Worm (Caenorhabditis elegans) whole organism, young adult: ENCODE results near the gene T15B7.1.

Experiments used
- B0019.2 ChIP-seq: fragments of 200-800 bp; sonication (Bioruptor generic); conservative IDR thresholded peaks from 2 replicates; pipeline ENCODE4 v1.3.6; 2022; ENCODE audit warnings: missing genetic modification reagents, missing genetic modification characterization, missing compliant biosample characterization
- B0035.1 ChIP-seq: sonication (generic microtip); optimal IDR thresholded peaks from 2 replicates; lab custom pipeline; 2016; ENCODE audit warnings: missing genetic modification characterization, mild to moderate bottlenecking, missing compliant biosample characterization, missing genotype, missing genetic modification reagents
- F33H1.4 ChIP-seq: fragments of 200-800 bp; sonication (Bioruptor generic); IDR thresholded peaks from 2 replicates; pipeline ENCODE4 v1.3.6; 2022; ENCODE audit warnings: missing genetic modification reagents, missing genetic modification characterization, missing compliant biosample characterization
- F37B4.10 ChIP-seq: fragments of 200-800 bp; sonication (Bioruptor generic); IDR thresholded peaks from 2 replicates; pipeline ENCODE4 v1.3.6; 2022; ENCODE audit warnings: missing genetic modification characterization, missing compliant biosample characterization
- F39B2.1 ChIP-seq: fragments of 200-800 bp; sonication (Bioruptor generic); IDR thresholded peaks from 2 replicates; pipeline ENCODE4 v1.3.6; 2022; ENCODE audit warnings: missing genetic modification reagents, missing genetic modification characterization, missing compliant biosample characterization
- F49E8.2 ChIP-seq: sonication (generic microtip); optimal IDR thresholded peaks from 3 replicates; lab custom pipeline; 2017; ENCODE audit warnings: missing genetic modification characterization, mild to moderate bottlenecking, missing compliant biosample characterization, antibody characterized with exemption, moderate library complexity; ENCODE audit not compliant: insufficient read depth
- F52B5.7 ChIP-seq: sonication (generic microtip); optimal IDR thresholded peaks from 2 replicates; lab custom pipeline; 2016; ENCODE audit warnings: mild to moderate bottlenecking, missing genetic modification characterization, missing compliant biosample characterization
- Y95B8A.8 ChIP-seq: fragments of 200-800 bp; sonication (Bioruptor generic); IDR thresholded peaks from 2 replicates; pipeline ENCODE4 v1.3.6; 2022; ENCODE audit warnings: missing genetic modification reagents, missing genetic modification characterization, missing compliant biosample characterization
- aptf-2 ChIP-seq: fragments of 200-800 bp; sonication (Bioruptor generic); conservative IDR thresholded peaks from 2 replicates; pipeline ENCODE4 v1.3.6; 2022; ENCODE audit warnings: missing genetic modification reagents, missing genetic modification characterization, missing compliant biosample characterization
- attf-3 ChIP-seq: fragments of 200-800 bp; sonication (Bioruptor generic); conservative IDR thresholded peaks from 2 replicates; pipeline ENCODE4 v1.3.6; 2022; ENCODE audit warnings: missing genetic modification reagents, missing genetic modification characterization, missing compliant biosample characterization
- bed-2 ChIP-seq: fragments of 200-800 bp; sonication (Bioruptor generic); IDR thresholded peaks from 2 replicates; pipeline ENCODE4 v1.3.6; 2022; ENCODE audit warnings: missing genetic modification reagents, missing genetic modification characterization, missing compliant biosample characterization
- ccch-3 ChIP-seq: fragments of 200-800 bp; sonication (Bioruptor generic); optimal IDR thresholded peaks from 2 replicates; lab custom pipeline; 2018; ENCODE audit warnings: mild to moderate bottlenecking, missing genetic modification characterization, missing compliant biosample characterization
- ceh-27 ChIP-seq: fragments of 200-800 bp; sonication (Bioruptor generic); optimal IDR thresholded peaks from 2 replicates; lab custom pipeline; 2018; ENCODE audit warnings: mild to moderate bottlenecking, missing genetic modification characterization, moderate library complexity, missing compliant biosample characterization
- ceh-79 ChIP-seq: sonication (generic microtip); optimal IDR thresholded peaks from 2 replicates; lab custom pipeline; 2017; ENCODE audit warnings: mild to moderate bottlenecking, missing genetic modification characterization, missing compliant biosample characterization
- efl-1 ChIP-seq: fragments of 150-350 bp; optimal IDR thresholded peaks from 2 replicates; lab custom pipeline; 2014; ENCODE audit warnings: missing biosample characterization, missing genetic modification reagents, missing genetic modification characterization
- egl-18 ChIP-seq: fragments of 200-800 bp; sonication (Bioruptor generic); IDR thresholded peaks from 2 replicates; pipeline ENCODE4 v1.3.6; 2022; ENCODE audit warnings: missing genetic modification reagents, missing genetic modification characterization, missing compliant biosample characterization
- egl-44 ChIP-seq: fragments of 200-800 bp; sonication (Bioruptor generic); IDR thresholded peaks from 2 replicates; pipeline ENCODE4 v1.3.6; 2022; ENCODE audit warnings: missing genetic modification reagents, missing genetic modification characterization, missing compliant biosample characterization
- egrh-3 ChIP-seq: fragments of 200-800 bp; sonication (Bioruptor generic); IDR thresholded peaks from 2 replicates; pipeline ENCODE4 v1.3.6; 2022; ENCODE audit warnings: missing genetic modification reagents, missing genetic modification characterization, missing compliant biosample characterization
- ekl-4 ChIP-seq: fragments of 200-800 bp; sonication (Bioruptor generic); IDR thresholded peaks from 2 replicates; pipeline ENCODE4 v1.3.6; 2022; ENCODE audit warnings: missing genetic modification reagents, missing genetic modification characterization, missing compliant biosample characterization
- him-1 ChIP-seq: sonication (generic microtip); optimal IDR thresholded peaks from 2 replicates; lab custom pipeline; 2016; ENCODE audit warnings: missing genotype, missing genetic modification reagents, missing genetic modification characterization, missing compliant biosample characterization
- hlh-12 ChIP-seq: sonication (generic microtip); optimal IDR thresholded peaks from 2 replicates; lab custom pipeline; 2016; ENCODE audit warnings: missing genetic modification characterization, missing compliant biosample characterization
- hlh-26 ChIP-seq: fragments of 200-800 bp; sonication (Bioruptor generic); conservative IDR thresholded peaks from 2 replicates; pipeline ENCODE4 v1.3.6; 2022; ENCODE audit warnings: missing genetic modification reagents, missing genetic modification characterization, missing compliant biosample characterization
- lin-26 ChIP-seq: fragments of 200-800 bp; sonication (Bioruptor generic); IDR thresholded peaks from 2 replicates; pipeline ENCODE4 v1.3.6; 2022; ENCODE audit warnings: missing genetic modification reagents, missing genetic modification characterization, missing compliant biosample characterization
- lin-35 ChIP-seq, 3 experiments: fragments of 150-350 bp in 2 of 3; sonication (generic microtip) in 1 of 3; optimal IDR thresholded peaks; 2 replicates each; lab custom pipeline; 2014 to 2018; ENCODE audit warnings: missing biosample characterization in 3 of 3, missing genetic modification characterization in 3 of 3, missing genetic modification reagents in 3 of 3
- lin-40 ChIP-seq: sonication (generic microtip); optimal IDR thresholded peaks from 2 replicates; lab custom pipeline; 2016; ENCODE audit warnings: missing genetic modification characterization, mild to moderate bottlenecking, missing compliant biosample characterization, missing genotype, missing genetic modification reagents
- lsl-1 ChIP-seq: fragments of 200-800 bp; sonication (Bioruptor generic); optimal IDR thresholded peaks from 2 replicates; lab custom pipeline; 2018; ENCODE audit warnings: mild to moderate bottlenecking, missing genetic modification characterization, moderate library complexity, missing compliant biosample characterization
- madf-10 ChIP-seq: sonication (generic microtip); optimal IDR thresholded peaks from 2 replicates; lab custom pipeline; 2016; ENCODE audit warnings: mild to moderate bottlenecking, missing genetic modification characterization, missing compliant biosample characterization
- madf-3 ChIP-seq: fragments of 200-800 bp; sonication (Bioruptor generic); IDR thresholded peaks from 2 replicates; pipeline ENCODE4 v1.3.6; 2022; ENCODE audit warnings: missing genetic modification reagents, missing genetic modification characterization, missing compliant biosample characterization
- mes-4 ChIP-seq: sonication (generic microtip); optimal IDR thresholded peaks from 2 replicates; lab custom pipeline; 2016; ENCODE audit warnings: missing genotype, missing genetic modification characterization, missing compliant biosample characterization
- nfya-1 ChIP-seq: sonication (generic microtip); optimal IDR thresholded peaks from 2 replicates; lab custom pipeline; 2017; ENCODE audit warnings: antibody characterized with exemption, missing compliant biosample characterization, missing genetic modification characterization, borderline replicate concordance; ENCODE audit not compliant: insufficient read depth
- nhr-27 ChIP-seq: fragments of 200-800 bp; sonication (Bioruptor generic); optimal IDR thresholded peaks from 2 replicates; lab custom pipeline; 2018; ENCODE audit warnings: mild to moderate bottlenecking, missing genetic modification characterization, moderate library complexity, missing compliant biosample characterization
- sdz-38 ChIP-seq: sonication (generic microtip); optimal IDR thresholded peaks from 2 replicates; lab custom pipeline; 2016; ENCODE audit warnings: missing genotype, missing genetic modification characterization, missing compliant biosample characterization
- snpc-4 ChIP-seq, 5 experiments: fragments of 150-350 bp in 1 of 5; sonication (generic microtip) in 4 of 5; optimal IDR thresholded peaks; 2 replicates each; lab custom pipeline; 2014 to 2018; ENCODE audit warnings: missing genetic modification characterization in 5 of 5, missing biosample characterization in 3 of 5, antibody characterized with exemption in 2 of 5, mild to moderate bottlenecking in 2 of 5, missing compliant biosample characterization in 2 of 5, missing genotype in 2 of 5, moderate library complexity in 2 of 5, missing genetic modification reagents in 1 of 5
- unc-62 ChIP-seq: fragments of 150-350 bp; optimal IDR thresholded peaks from 2 replicates; lab custom pipeline; 2014; ENCODE audit warnings: missing biosample characterization, missing genetic modification reagents, missing genetic modification characterization
- zfh-2 ChIP-seq: fragments of 200-800 bp; sonication (Bioruptor generic); conservative IDR thresholded peaks from 2 replicates; pipeline ENCODE4 v1.3.6; 2022; ENCODE audit warnings: missing genetic modification reagents, missing genetic modification characterization, missing compliant biosample characterization
- ztf-26 ChIP-seq: sonication (generic microtip); optimal IDR thresholded peaks from 2 replicates; lab custom pipeline; 2017; ENCODE audit warnings: missing genetic modification characterization, missing compliant biosample characterization
- ztf-28 ChIP-seq: fragments of 200-800 bp; sonication (Bioruptor generic); IDR thresholded peaks from 2 replicates; pipeline ENCODE4 v1.3.6; 2022; ENCODE audit warnings: missing genetic modification reagents, missing genetic modification characterization, missing compliant biosample characterization

Gene T15B7.1

DNA sequence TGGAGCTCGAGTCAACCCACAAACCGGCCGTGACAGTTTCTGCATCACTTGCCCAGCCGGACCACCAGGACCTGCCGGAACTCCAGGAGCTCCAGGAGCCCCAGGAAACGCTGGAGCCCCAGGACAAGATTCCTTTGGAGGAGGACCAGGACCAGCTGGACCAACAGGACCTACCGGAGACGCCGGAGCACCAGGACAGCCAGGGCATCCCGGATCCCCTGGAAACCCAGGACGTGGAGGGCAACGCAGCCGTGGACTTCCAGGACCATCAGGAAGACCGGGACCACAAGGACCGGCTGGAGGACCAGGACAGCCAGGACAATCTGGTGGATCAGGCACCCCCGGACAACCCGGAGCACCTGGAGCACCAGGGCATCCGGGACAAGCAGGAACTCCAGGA lies 12.5 kb upstream of the T15B7.1 start:
- TF ChIP-seq mes-4 (tag; lab: Kevin White, UChicago) (no peak), egrh-3 (GFP tag; lab: Robert Waterston, UW) (peak; percentile 94), F37B4.10 (GFP tag; lab: Robert Waterston, UW) (0 out of 2 replicates have a peak, but pooled peaks have one; percentile 47), egl-18 (0 out of 2 replicates have a peak, but pooled peaks have one; percentile 22), madf-10 (tag; lab: Kevin White, UChicago) (no peak)
- TF ChIP-seq, all 124 proteins: peak for 3

DNA sequence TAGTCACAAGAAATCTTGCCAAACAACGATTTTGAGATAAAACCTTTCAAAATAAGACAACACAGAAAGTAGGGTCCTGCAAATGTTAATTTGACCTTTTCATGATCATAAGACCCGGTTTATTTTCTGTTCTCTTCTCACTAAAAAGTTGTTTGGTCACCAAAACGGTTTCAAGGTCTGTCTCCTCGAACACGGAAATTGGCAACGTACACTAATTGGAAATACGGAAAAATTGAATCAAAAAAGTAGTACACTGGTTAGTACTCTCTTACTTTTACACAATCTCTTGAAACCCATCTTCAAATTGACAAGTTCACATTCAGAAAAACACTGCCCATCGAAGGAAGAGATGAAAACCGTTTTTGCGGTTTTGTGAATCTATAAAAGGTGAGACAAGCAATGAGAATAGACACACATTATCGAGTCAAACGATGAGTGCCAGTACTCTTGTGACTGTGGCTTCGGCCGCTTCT lies 11.7 kb upstream of the T15B7.1 start, which contains the start of gene col-142:
TSS of gene col-142 (plus strand) at position 423 of the 473 bp plus-strand sequence.
- no peak for TF ChIP-seq bed-2
- TF ChIP-seq ztf-28 (GFP tag; lab: Robert Waterston, UW): no peak
- no peak for TF ChIP-seq hlh-12 (tag; lab: Kevin White, UChicago)

DNA sequence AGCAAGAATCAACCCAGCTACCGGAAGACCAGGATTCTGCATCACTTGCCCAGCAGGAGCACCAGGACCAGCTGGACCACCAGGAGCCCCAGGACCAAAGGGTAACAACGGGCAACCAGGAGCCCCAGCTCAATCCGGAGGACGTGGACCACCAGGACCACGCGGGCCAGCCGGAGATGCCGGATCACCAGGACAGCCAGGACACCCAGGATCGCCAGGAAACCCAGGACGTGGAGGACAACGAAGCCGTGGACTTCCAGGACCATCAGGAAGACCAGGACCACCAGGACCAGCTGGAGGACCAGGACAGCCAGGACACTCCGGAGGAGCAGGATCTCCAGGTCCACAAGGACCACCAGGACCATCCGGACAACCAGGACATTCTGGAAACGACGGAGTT lies 11.0 kb upstream of the T15B7.1 start:
- peak; percentile 90 for TF ChIP-seq egrh-3 (GFP tag; lab: Robert Waterston, UW)
- no peak for TF ChIP-seq nfya-1 (tag; lab: Kevin White, UChicago)
- peak; percentile 77 for TF ChIP-seq zfh-2 (GFP tag; lab: Robert Waterston, UW)

DNA sequence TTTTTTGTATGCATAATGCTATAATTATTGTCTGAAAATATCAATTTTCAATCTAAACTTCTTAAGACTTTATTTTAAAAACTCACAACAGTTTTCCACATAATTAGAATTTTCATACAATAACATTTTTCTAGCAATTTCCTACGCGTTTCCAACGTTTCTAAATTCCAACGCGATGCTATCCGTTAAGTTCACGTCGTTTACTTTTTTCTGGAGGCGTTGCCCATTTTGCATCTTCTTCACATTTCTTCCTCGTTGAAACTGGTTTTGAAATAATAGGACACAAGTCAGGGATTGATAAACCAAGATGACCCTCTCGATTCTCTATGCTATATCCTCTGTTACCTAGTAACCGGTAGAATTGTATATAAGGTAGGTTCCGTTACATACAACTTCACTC lies 7.3 kb upstream of the T15B7.1 start, which contains the start of the genes T15B7.14 and col-143:
TSS of gene T15B7.14 (minus strand) at position 101 of the 400 bp plus-strand sequence.
TSS of gene col-143 (plus strand) at position 394 of the 400 bp plus-strand sequence.
- TF ChIP-seq F49E8.2 (no peak), Y95B8A.8 (GFP tag; lab: Robert Waterston, UW) (no peak), zfh-2 (GFP tag; lab: Robert Waterston, UW) (no peak), sdz-38 (no peak), snpc-4 (GFP tag; optimal IDR thresholded peaks at IDR 0.05; lab: Kevin White, UChicago) (no peak), snpc-4 (tag; optimal IDR thresholded peaks at IDR 0.05; lab: Kevin White, UChicago) (no peak), F52B5.7 (tag; lab: Kevin White, UChicago) (no peak), aptf-2 (no peak)

DNA sequence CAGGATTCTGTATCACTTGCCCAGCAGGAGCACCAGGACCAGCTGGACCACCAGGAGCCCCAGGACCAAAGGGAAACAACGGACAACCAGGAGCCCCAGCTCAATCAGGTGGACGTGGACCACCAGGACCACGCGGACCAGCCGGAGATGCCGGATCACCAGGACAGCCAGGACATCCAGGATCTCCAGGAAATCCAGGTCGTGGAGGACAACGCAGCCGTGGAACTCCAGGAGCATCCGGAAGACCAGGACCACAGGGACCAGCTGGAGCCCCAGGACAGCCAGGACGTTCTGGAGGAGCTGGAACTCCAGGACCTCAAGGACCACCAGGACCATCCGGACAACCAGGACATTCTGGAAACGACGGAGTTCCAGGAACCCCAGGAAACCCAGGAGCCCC lies 6.5 kb upstream of the T15B7.1 start:
- TF ChIP-seq F49E8.2: no peak
- no peak for TF ChIP-seq B0035.1 (tag; lab: Kevin White, UChicago)
- no peak for TF ChIP-seq ekl-4 (GFP tag; lab: Robert Waterston, UW)
- TF ChIP-seq lin-26: no peak
- TF ChIP-seq egrh-3 (GFP tag; lab: Robert Waterston, UW): peak; percentile 86
- peak; percentile 76 for TF ChIP-seq zfh-2 (GFP tag; lab: Robert Waterston, UW)

DNA sequence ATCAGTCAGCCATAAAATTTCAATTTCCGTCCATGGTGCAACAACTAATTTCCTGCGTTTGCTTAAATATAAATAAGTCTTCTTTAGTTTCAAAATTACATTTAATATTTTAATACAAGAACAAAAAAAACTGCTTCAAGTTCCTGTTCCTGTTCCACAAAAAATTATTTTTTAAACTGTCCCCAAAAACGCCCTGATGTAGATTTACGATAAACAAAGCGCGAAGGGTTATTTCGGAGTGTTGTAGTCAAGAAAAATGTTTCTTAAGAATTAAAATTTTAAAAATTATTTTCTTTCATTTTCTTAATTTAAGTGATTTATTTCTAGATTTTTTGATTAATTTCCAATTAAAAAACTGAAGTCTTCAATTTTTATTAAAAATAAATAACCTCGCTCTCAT lies 3.9 kb upstream of the T15B7.1 start, which contains the start of gene T15B7.15:
TSS of gene T15B7.15 (minus strand) at position 67 of the 400 bp plus-strand sequence.
- TF ChIP-seq attf-3 (peak; percentile 93), efl-1 (GFP tag; lab: Kevin White, UChicago) (no peak), egl-18 (no peak), him-1 (no peak), lin-35 (GFP tag; optimal IDR thresholded peaks at IDR 0.05; lab: Kevin White, UChicago) (peak in 1 of 3 experiments; percentile 31), hlh-26 (no peak)

DNA sequence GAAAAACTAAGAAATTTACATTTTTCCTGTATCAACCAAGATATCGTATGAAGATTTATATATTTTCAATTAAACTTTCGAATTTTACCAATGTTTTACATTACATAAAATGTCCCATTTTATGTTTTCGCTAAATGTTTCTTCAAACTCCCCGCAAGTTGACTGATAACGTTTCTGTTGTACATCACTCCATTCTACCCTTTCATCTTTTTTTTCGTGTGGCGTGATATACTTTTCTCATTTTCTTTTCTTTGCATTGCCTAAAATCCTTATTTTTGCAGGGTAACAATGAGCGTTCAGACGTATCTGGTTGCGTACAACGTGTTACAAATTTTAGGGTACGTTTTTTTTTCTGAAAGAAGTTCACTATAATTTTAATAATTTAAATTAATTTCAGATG lies 3.5 kb upstream of the T15B7.1 start, which contains the start of gene hpo-8:
TSS of gene hpo-8 (plus strand) at position 282 of the 400 bp plus-strand sequence.
- TF ChIP-seq ccch-3 (no peak), F33H1.4 (GFP tag; lab: Robert Waterston, UW) (no peak), lsl-1 (GFP tag; lab: Kevin White, UChicago) (no peak), B0019.2 (GFP tag; lab: Robert Waterston, UW) (no peak), egl-44 (GFP tag; lab: Robert Waterston, UW) (no peak), ztf-26 (no peak), F39B2.1 (GFP tag; lab: Robert Waterston, UW) (no peak), F49E8.2 (no peak), nhr-27 (tag; lab: Kevin White, UChicago) (no peak), ceh-79 (tag; lab: Kevin White, UChicago) (no peak), madf-3 (GFP tag; lab: Robert Waterston, UW) (no peak), lin-40 (tag; lab: Kevin White, UChicago) (no peak), unc-62 (GFP tag; lab: Kevin White, UChicago) (no peak), ceh-27 (GFP tag; lab: Kevin White, UChicago) (no peak)
